Fruit fly (Drosophila melanogaster) S2 (cell line): ENCODE data around the gene CG7988.

Source experiments
- CG8478 ChIP-seq: fragments of >200 bp; optimal IDR thresholded peaks from 2 replicates; lab custom pipeline; 2018
- CTCF ChIP-seq, 2 experiments: fragments of >200 bp; optimal IDR thresholded peaks; 2 replicates each; lab custom pipeline; 2018

DNA sequence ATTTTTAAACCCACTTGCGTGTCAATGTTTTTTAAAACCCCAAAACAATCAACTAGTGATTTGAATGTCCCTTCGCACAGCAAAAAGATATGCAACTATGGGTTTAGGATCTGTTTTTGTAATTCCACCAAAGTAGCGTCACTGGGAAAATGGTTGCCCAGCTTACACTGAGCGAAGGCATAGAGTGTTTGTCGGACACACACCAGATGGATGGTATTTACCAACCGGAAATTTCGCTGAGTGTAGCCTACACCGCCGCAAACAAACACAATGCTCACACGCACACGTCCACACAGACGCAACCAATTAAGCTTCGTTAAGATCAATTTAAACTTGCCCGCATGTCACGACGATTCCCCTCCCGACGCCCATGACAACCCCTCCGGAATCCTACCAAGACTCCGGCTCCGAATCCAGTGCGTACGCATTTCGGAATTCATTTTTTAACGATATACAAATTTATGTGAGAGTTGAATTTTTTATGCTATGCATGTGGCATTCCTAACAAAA lies 8.4 kb downstream of the CG7988 start:
- TF ChIP-seq CTCF (optimal IDR thresholded peaks at IDR 0.05; lab: Kevin White, UChicago) (no peak), CG8478 (lab: Kevin White, UChicago) (no peak)
